Worm (Caenorhabditis elegans): ENCODE measurements around the gene nep-2.

DNA sequence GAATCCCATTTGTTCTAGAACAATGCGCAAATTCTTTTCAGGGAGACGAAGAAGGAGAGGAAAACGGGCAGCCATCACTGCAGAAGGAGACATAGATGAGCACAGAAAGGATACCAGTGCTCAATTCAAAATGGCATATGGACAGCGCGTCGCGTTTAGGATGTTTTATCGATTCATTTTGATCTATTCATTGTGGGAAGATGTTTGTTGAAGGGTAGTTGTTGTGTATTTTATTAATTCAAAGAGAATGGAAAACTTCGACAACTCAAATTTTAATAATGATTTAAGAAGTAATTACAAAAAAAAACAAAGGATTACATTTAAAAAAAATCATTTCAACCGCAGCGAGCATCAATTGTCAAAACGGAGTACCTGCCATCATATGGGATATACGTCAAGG, 46.6 kb upstream of the nep-2 start, which contains the start of gene sdz-10:
- TF ChIP-seq nhr-76 (tag; optimal IDR thresholded peaks at IDR 0.05) (no peak), nhr-237 (tag; optimal IDR thresholded peaks at IDR 0.05) (no peak), pha-4 (tag; optimal IDR thresholded peaks at IDR 0.05) (no peak), tbx-8 (GFP tag; optimal IDR thresholded peaks at IDR 0.05) (no peak), snpc-4 (tag; optimal IDR thresholded peaks at IDR 0.05) (no peak), unc-62 (GFP tag; optimal IDR thresholded peaks at IDR 0.05) (no peak), lsy-2 (tag; optimal IDR thresholded peaks at IDR 0.05) (no peak), mep-1 (tag; optimal IDR thresholded peaks at IDR 0.05) (no peak)
